Fruit fly (Drosophila melanogaster): ENCODE measurements around the gene Ugt303A1.
A peak's percentile ranks its signal among the peaks of the same experiment; 100 is the strongest.

The Ugt303A1 gene

dm6 chr3R:11197389-11197716 is 22.0 kb downstream of the Ugt303A1 start, which contains the start of gene cu (continued):
- TF ChIP-seq CG2129 (GFP tag; IDR thresholded peaks at IDR 0.05; ENCODE audit: partially characterized antibody) (no peak), Hr39 (optimal IDR thresholded peaks at IDR 0.05) (no peak), Bgb (GFP tag; IDR thresholded peaks at IDR 0.05; ENCODE audit: partially characterized antibody) (peak; percentile 26; the same call in 1 of the 2 replicates), CG12236 (GFP tag; optimal IDR thresholded peaks at IDR 0.05) (no peak), az2 (GFP tag; optimal IDR thresholded peaks at IDR 0.05) (no peak), CG9727 (GFP tag; optimal IDR thresholded peaks at IDR 0.05) (no peak), CG4282 (GFP tag; optimal IDR thresholded peaks at IDR 0.05) (no peak)

dm6 chr3R:11198062-11198472 is 22.7 kb downstream of the Ugt303A1 start:
- TF ChIP-seq CG17385 (GFP tag; optimal IDR thresholded peaks at IDR 0.05) (peak; percentile 3), Ets65A (GFP tag) (peak; percentile 57), CG33213 (GFP tag; optimal IDR thresholded peaks at IDR 0.05) (no peak), HmgZ (tag; optimal IDR thresholded peaks at IDR 0.05) (peak; percentile 52), Hey (tag; optimal IDR thresholded peaks at IDR 0.05) (peak; percentile 46), CG15269 (tag; optimal IDR thresholded peaks at IDR 0.05) (no peak), CG6654 (GFP tag; optimal IDR thresholded peaks at IDR 0.05) (no peak), Bgb (GFP tag; IDR thresholded peaks at IDR 0.05; ENCODE audit: partially characterized antibody) (peak; percentile 49), cwo (GFP tag; optimal IDR thresholded peaks at IDR 0.05) (peak; percentile 79), gro (GFP tag; optimal IDR thresholded peaks at IDR 0.05) (peak; percentile 18), CG10543 (GFP tag; optimal IDR thresholded peaks at IDR 0.05) (peak; percentile 54), Max (GFP tag; optimal IDR thresholded peaks at IDR 0.05) (no peak), Oaz (GFP tag; IDR thresholded peaks at IDR 0.05) (no peak), ci (GFP tag; IDR thresholded peaks at IDR 0.05) (peak; percentile 60; the same call in 2 of the 3 replicates), Atf-2 (GFP tag; optimal IDR thresholded peaks at IDR 0.05) (no peak), Trl (optimal IDR thresholded peaks at IDR 0.05) (peak; percentile 48 to 70), Trl (GFP tag; optimal IDR thresholded peaks at IDR 0.05) (no peak), CG8089 (GFP tag; optimal IDR thresholded peaks at IDR 0.05) (no peak), CG32532 (GFP tag; IDR thresholded peaks at IDR 0.05) (peak; percentile 54), CHES-1-like (GFP tag; optimal IDR thresholded peaks at IDR 0.05) (no peak), ttk (GFP tag; IDR thresholded peaks at IDR 0.05) (peak; percentile 52), Fer3 (tag; optimal IDR thresholded peaks at IDR 0.05) (peak; percentile 12), ftz-f1 (GFP tag; optimal IDR thresholded peaks at IDR 0.05) (peak; percentile 54), lilli (GFP tag; optimal IDR thresholded peaks at IDR 0.05) (no peak), CG16779 (GFP tag; IDR thresholded peaks at IDR 0.05) (0 out of 2 replicates have a peak, but pooled peaks have one; percentile 14), crol (GFP tag; IDR thresholded peaks at IDR 0.05) (peak; percentile 99), CG5180 (GFP tag; optimal IDR thresholded peaks at IDR 0.05) (peak; percentile 97), sc (optimal IDR thresholded peaks at IDR 0.05) (no peak), sc (GFP tag; optimal IDR thresholded peaks at IDR 0.05) (no peak), Blimp-1 (GFP tag; optimal IDR thresholded peaks at IDR 0.05) (peak; percentile 15), pb (GFP tag; optimal IDR thresholded peaks at IDR 0.05) (no peak), CG7271 (tag; optimal IDR thresholded peaks at IDR 0.05) (no peak), Hsf (GFP tag; optimal IDR thresholded peaks at IDR 0.05) (no peak), tna (GFP tag; IDR thresholded peaks at IDR 0.05; ENCODE audit: partially characterized antibody) (peak; percentile 13; the same call in 1 of the 2 replicates), BtbVII (GFP tag; optimal IDR thresholded peaks at IDR 0.05) (peak; percentile 19), Eip74EF (GFP tag; optimal IDR thresholded peaks at IDR 0.05) (peak in 1 of 2 experiments; percentile 3), CG11093 (GFP tag; IDR thresholded peaks at IDR 0.05) (no peak), dm (GFP tag; optimal IDR thresholded peaks at IDR 0.05) (peak; percentile 67), GATAe (GFP tag; conservative IDR thresholded peaks at IDR 0.05) (no peak), bcd (GFP tag; optimal IDR thresholded peaks at IDR 0.05) (peak; percentile 12), Neu2 (GFP tag; optimal IDR thresholded peaks at IDR 0.05; ENCODE audit: borderline replicate concordance) (no peak), CG2120 (GFP tag; optimal IDR thresholded peaks at IDR 0.05) (peak; percentile 3), CG6175 (GFP tag; IDR thresholded peaks at IDR 0.05) (0 out of 3 replicates have a peak, but pooled peaks have one; percentile 23), CG2889 (GFP tag; IDR thresholded peaks at IDR 0.05) (no peak), repo (GFP tag; optimal IDR thresholded peaks at IDR 0.05) (no peak)
